Worm (Caenorhabditis elegans): ENCODE data around the gene bath-36.

DNA sequence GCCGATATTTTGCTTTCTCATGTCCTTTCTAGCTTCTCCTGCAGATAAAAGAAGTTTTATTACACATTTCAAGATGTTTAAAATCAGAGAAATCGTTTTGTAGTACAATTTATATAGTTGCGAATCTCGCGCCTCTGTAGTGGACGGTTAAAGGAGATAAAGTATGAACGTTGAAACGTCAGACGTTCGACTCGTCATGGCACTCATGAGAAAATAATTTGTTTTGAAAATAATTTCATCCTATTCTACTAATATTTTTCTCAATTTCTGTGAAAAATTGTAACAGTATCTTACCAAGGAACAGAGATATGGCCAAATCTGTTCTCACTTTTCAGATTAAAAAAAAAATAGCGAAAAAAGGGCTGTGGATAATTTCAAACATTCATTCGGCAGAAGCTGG lies 39.9 kb upstream of the bath-36 start, which contains the start of gene T09F5.20:
- no peak for TF ChIP-seq ama-1 (optimal IDR thresholded peaks at IDR 0.05)
- TF ChIP-seq aly-1 (tag; optimal IDR thresholded peaks at IDR 0.05), result no peak
- no peak for TF ChIP-seq scrt-1 (GFP tag; IDR thresholded peaks at IDR 0.05)
